Fruit fly (Drosophila melanogaster): ENCODE results near the gene side-VII.

- TF ChIP-seq psq (optimal IDR thresholded peaks at IDR 0.05): no peak
- TF ChIP-seq EcR (GFP tag; optimal IDR thresholded peaks at IDR 0.05): no peak
- no peak for TF ChIP-seq CG8478 (optimal IDR thresholded peaks at IDR 0.05)
- TF ChIP-seq pan (optimal IDR thresholded peaks at IDR 0.05): no peak
- no peak for TF ChIP-seq usp (GFP tag; optimal IDR thresholded peaks at IDR 0.05)
- TF ChIP-seq Dll (optimal IDR thresholded peaks at IDR 0.05): no peak
Observed at dm6 chr3R:9745442-9745841, 5.7 kb upstream of the side-VII start.
